Worm (Caenorhabditis elegans) whole organism, late embryonic: ENCODE measurements around the gene dmsr-8.

Experiments used
- C08G9.2 ChIP-seq: sonication (generic microtip); optimal IDR thresholded peaks from 2 replicates; lab custom pipeline; 2016; ENCODE audit warnings: mild to moderate bottlenecking, missing genetic modification characterization, moderate library complexity, missing compliant biosample characterization
- ama-1 ChIP-seq: fragments of 150-350 bp; optimal IDR thresholded peaks from 2 replicates; lab custom pipeline; 2014
- ceh-9 ChIP-seq: sonication (generic microtip); optimal IDR thresholded peaks from 2 replicates; lab custom pipeline; 2016; ENCODE audit warnings: mild to moderate bottlenecking, missing genetic modification characterization, inconsistent platforms, missing compliant biosample characterization
- fkh-10 ChIP-seq: fragments of 150-350 bp; optimal IDR thresholded peaks from 2 replicates; lab custom pipeline; 2014; ENCODE audit warnings: missing biosample characterization, missing genetic modification reagents, missing genetic modification characterization
- nhr-11 ChIP-seq: fragments of 150-350 bp; optimal IDR thresholded peaks from 2 replicates; lab custom pipeline; 2014; ENCODE audit warnings: missing biosample characterization, missing genetic modification characterization
- pros-1 ChIP-seq: fragments of 150-350 bp; optimal IDR thresholded peaks from 2 replicates; lab custom pipeline; 2014; ENCODE audit warnings: missing biosample characterization, missing genetic modification reagents, missing genetic modification characterization
- rnt-1 ChIP-seq: sonication (generic microtip); optimal IDR thresholded peaks from 2 replicates; lab custom pipeline; 2016; ENCODE audit warnings: missing genetic modification characterization, missing compliant biosample characterization
- sox-2 ChIP-seq: fragments of 200-800 bp; sonication (Bioruptor generic); IDR thresholded peaks from 2 replicates; pipeline ENCODE4 v1.3.6; 2022; ENCODE audit warnings: missing genetic modification reagents, missing genetic modification characterization, missing compliant biosample characterization
- unc-86 ChIP-seq: sonication (generic microtip); optimal IDR thresholded peaks from 2 replicates; lab custom pipeline; 2016; ENCODE audit warnings: missing genetic modification characterization, missing compliant biosample characterization

DNA sequence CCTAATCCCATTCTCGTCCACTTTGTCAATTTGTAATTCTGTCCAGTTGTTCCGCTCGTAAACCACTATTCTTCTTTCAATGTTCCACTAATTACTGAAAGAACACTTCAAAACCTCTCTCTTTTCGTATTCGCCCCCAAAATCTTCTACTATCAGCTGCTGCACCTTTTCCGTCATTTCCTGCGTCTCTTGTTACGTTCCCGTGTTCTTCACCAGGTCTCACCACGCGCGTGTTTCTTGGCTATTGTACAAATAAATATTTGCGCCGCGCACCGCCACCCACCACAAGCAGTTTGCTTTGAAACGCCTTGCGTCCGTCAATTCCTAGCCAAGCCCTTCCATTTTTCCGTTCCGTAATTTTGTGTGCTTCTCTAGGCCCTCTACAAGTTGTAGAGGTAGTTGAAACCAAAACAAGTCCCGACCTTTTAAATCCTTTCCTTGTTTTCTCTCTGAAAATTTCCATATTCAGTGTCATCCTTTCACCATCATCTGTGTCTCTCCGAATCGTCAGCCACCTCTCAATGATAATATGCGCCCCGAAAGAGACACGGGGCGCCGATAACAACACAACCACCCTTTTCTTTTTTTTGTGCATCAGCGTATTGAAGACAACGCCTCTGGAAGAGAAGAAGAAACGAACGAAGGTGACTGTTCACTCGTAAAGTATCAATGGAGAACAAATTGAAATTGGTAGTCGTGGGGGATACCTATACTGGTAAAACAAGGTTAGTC is 35.9 kb downstream of the dmsr-8 start, which contains the start of the genes crp-1 and Y32F6B.9:
- TF ChIP-seq ceh-9 (tag; lab: Kevin White, UChicago) (no peak), ama-1 (lab: Kevin White, UChicago) (no peak), nhr-11 (no peak), C08G9.2 (no peak), fkh-10 (GFP tag; lab: Kevin White, UChicago) (no peak), unc-86 (tag; lab: Kevin White, UChicago) (no peak), sox-2 (GFP tag; lab: Robert Waterston, UW) (no peak), pros-1 (tag; lab: Kevin White, UChicago) (no peak), rnt-1 (no peak)
